Fruit fly (Drosophila melanogaster): Measurements from ENCODE around the gene t-cup.

DNA sequence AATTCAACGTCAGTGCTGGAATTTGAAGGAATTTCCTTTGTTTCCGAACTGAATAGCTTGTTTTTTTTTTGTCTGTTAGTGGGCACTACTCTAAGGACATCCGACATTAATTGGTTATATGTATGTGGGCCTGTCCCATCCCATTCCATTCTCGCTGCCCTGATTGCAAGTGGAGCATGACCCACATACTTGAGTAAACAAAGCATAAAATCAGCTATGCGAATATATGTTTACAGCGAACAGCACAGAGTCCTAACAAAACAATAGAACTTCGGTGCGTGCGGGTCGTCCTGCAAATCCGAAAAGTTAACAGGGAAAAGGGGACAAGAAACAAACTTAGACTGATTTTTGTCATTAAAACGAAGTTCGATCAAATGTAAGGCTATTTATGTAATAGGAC, 8.5 kb upstream of the t-cup start:
- TF ChIP-seq gl (tag; optimal IDR thresholded peaks at IDR 0.05) (no peak), Ets98B (GFP tag; IDR thresholded peaks at IDR 0.05) (no peak), rn (GFP tag; IDR thresholded peaks at IDR 0.05) (no peak), CG4496 (GFP tag; IDR thresholded peaks at IDR 0.05) (no peak), CG8159 (tag; optimal IDR thresholded peaks at IDR 0.05) (no peak), Pif1B (GFP tag; optimal IDR thresholded peaks at IDR 0.05) (no peak), D1 (tag; optimal IDR thresholded peaks at IDR 0.05) (no peak), CG8301 (tag; optimal IDR thresholded peaks at IDR 0.05) (no peak), EcR (GFP tag; optimal IDR thresholded peaks at IDR 0.05) (no peak), CG14655 (GFP tag; optimal IDR thresholded peaks at IDR 0.05) (no peak)
